Fruit fly (Drosophila melanogaster) whole organism, embryonic: Measurements from ENCODE around the gene Patj.

ENCODE experiments used
- Abd-B ChIP-seq: fragments of 200-800 bp; sonication (Bioruptor generic); optimal IDR thresholded peaks from 2 replicates; lab custom pipeline; 2018; ENCODE audit warnings: missing biosample characterization, mild to moderate bottlenecking, missing genetic modification characterization, moderate library complexity
- Aef1 ChIP-seq: fragments of 200-800 bp; sonication (Bioruptor generic); IDR thresholded peaks from 3 replicates; pipeline ENCODE4 v1.3.6; 2022; ENCODE audit warnings: missing biosample characterization, missing genetic modification characterization
- Asciz ChIP-seq: fragments of 200-800 bp; sonication (Bioruptor generic); optimal IDR thresholded peaks from 2 replicates; lab custom pipeline; 2017; ENCODE audit warnings: missing biosample characterization, mild to moderate bottlenecking, missing genetic modification characterization, missing genetic modification reagents
- CG10147 ChIP-seq: fragments of 200-800 bp; sonication (Bioruptor generic); optimal IDR thresholded peaks from 2 replicates; lab custom pipeline; 2019; ENCODE audit warnings: missing biosample characterization, mild to moderate bottlenecking, missing genetic modification characterization, moderate library complexity
- CG12659 ChIP-seq: fragments of 200-800 bp; sonication (Bioruptor generic); optimal IDR thresholded peaks from 3 replicates; lab custom pipeline; 2017; ENCODE audit warnings: mild to moderate bottlenecking, missing biosample characterization, missing genetic modification reagents, missing genetic modification characterization
- CG13624 ChIP-seq: fragments of 200-800 bp; sonication (Bioruptor generic); optimal IDR thresholded peaks from 2 replicates; lab custom pipeline; 2016; ENCODE audit warnings: missing biosample characterization, missing genetic modification characterization
- CG16815 ChIP-seq: fragments of 200-800 bp; sonication (Bioruptor generic); optimal IDR thresholded peaks from 3 replicates; lab custom pipeline; 2017; ENCODE audit warnings: missing biosample characterization, mild to moderate bottlenecking, missing genetic modification characterization
- CG18262 ChIP-seq: fragments of 200-800 bp; optimal IDR thresholded peaks from 3 replicates; lab custom pipeline; 2019; ENCODE audit warnings: missing biosample characterization, mild to moderate bottlenecking, missing genetic modification characterization, moderate library complexity
- CG3726 ChIP-seq: fragments of 200-800 bp; sonication (Bioruptor generic); IDR thresholded peaks from 3 replicates; pipeline ENCODE4, ENCODE4 v1.3.6; 2022; ENCODE audit warnings: missing biosample characterization, missing genetic modification characterization
- CG4730 ChIP-seq: fragments of 200-800 bp; sonication (Bioruptor generic); IDR thresholded peaks from 2 replicates; pipeline ENCODE4 v1.3.6; 2022; ENCODE audit warnings: missing biosample characterization, missing genetic modification characterization
- CG7556 ChIP-seq: fragments of 200-800 bp; sonication (Bioruptor generic); optimal IDR thresholded peaks from 2 replicates; lab custom pipeline; 2017; ENCODE audit warnings: missing biosample characterization, mild to moderate bottlenecking, missing genetic modification characterization
- CG7839 ChIP-seq: fragments of 200-800 bp; sonication (Bioruptor generic); optimal IDR thresholded peaks from 3 replicates; lab custom pipeline; 2018; ENCODE audit warnings: missing biosample characterization, mild to moderate bottlenecking, missing genetic modification characterization, moderate library complexity
- CG8924 ChIP-seq: fragments of 200-800 bp; optimal IDR thresholded peaks from 3 replicates; lab custom pipeline; 2019; ENCODE audit warnings: missing biosample characterization, mild to moderate bottlenecking, missing genetic modification characterization, moderate library complexity
- CHES-1-like ChIP-seq: fragments of 200-800 bp; sonication (Bioruptor generic); optimal IDR thresholded peaks from 2 replicates; lab custom pipeline; 2016; ENCODE audit warnings: missing biosample characterization, missing genetic modification characterization
- Camta ChIP-seq: fragments of 200-800 bp; sonication (Bioruptor generic); optimal IDR thresholded peaks from 2 replicates; lab custom pipeline; 2016; ENCODE audit warnings: missing biosample characterization, missing genetic modification characterization
- Chrac-16 ChIP-seq: fragments of 200-800 bp; sonication (Bioruptor generic); optimal IDR thresholded peaks from 3 replicates; lab custom pipeline; 2016; ENCODE audit warnings: missing biosample characterization, missing genetic modification characterization
- Elba2 ChIP-seq: fragments of 200-800 bp; sonication (Bioruptor generic); optimal IDR thresholded peaks from 3 replicates; lab custom pipeline; 2016; ENCODE audit warnings: missing biosample characterization, missing genetic modification characterization
- HLHmδ ChIP-seq: fragments of 200-800 bp; sonication (Bioruptor generic); optimal IDR thresholded peaks from 2 replicates; lab custom pipeline; 2018; ENCODE audit warnings: missing biosample characterization, mild to moderate bottlenecking, missing genetic modification characterization, moderate library complexity
- HmgD ChIP-seq: fragments of 200-800 bp; sonication (Bioruptor generic); optimal IDR thresholded peaks from 3 replicates; lab custom pipeline; 2016; ENCODE audit warnings: missing biosample characterization, missing genetic modification characterization
- Hr51 ChIP-seq, 2 experiments: fragments of 200-800 bp; sonication (Bioruptor generic); optimal IDR thresholded peaks; 2 replicates in 1 of 2; 3 replicates in 1 of 2; lab custom pipeline; 2016 to 2018; ENCODE audit warnings: missing biosample characterization in 2 of 2, missing genetic modification characterization in 2 of 2, mild to moderate bottlenecking in 1 of 2, moderate library complexity in 1 of 2
- Lpt ChIP-seq: fragments of >200 bp; optimal IDR thresholded peaks from 2 replicates; lab custom pipeline; 2018; ENCODE audit warnings: missing biosample characterization, missing genetic modification characterization
- MBD-R2 ChIP-seq: fragments of 200-800 bp; sonication (Bioruptor generic); IDR thresholded peaks from 2 replicates; pipeline ENCODE4 v1.3.6; 2022; ENCODE audit warnings: missing biosample characterization, missing genetic modification characterization
- Max ChIP-seq: fragments of 200-800 bp; sonication (Bioruptor generic); optimal IDR thresholded peaks from 2 replicates; lab custom pipeline; 2016; ENCODE audit warnings: missing biosample characterization, mild to moderate bottlenecking, missing genetic modification characterization
- Med ChIP-seq: fragments of 200-800 bp; sonication (Bioruptor generic); peaks from one replicate; lab custom pipeline; 2016; ENCODE audit warnings: missing biosample characterization, missing genetic modification characterization, mild to moderate bottlenecking, inconsistent platforms, moderate library complexity
- Mrtf ChIP-seq: fragments of 200-800 bp; sonication (Bioruptor generic); IDR thresholded peaks from 3 replicates; pipeline ENCODE4 v1.3.6; 2022; ENCODE audit warnings: missing biosample characterization, missing genetic modification characterization
- NfI ChIP-seq: fragments of 200-800 bp; sonication (Bioruptor generic); optimal IDR thresholded peaks from 3 replicates; lab custom pipeline; 2018; ENCODE audit warnings: missing biosample characterization, mild to moderate bottlenecking, missing genetic modification characterization, moderate library complexity
- Side ChIP-seq: fragments of 200-800 bp; sonication (Bioruptor generic); optimal IDR thresholded peaks from 2 replicates; lab custom pipeline; 2016; ENCODE audit warnings: missing biosample characterization, missing genetic modification characterization
- Sry-β ChIP-seq: fragments of 200-800 bp; sonication (Bioruptor generic); optimal IDR thresholded peaks from 2 replicates; lab custom pipeline; 2018; ENCODE audit warnings: missing biosample characterization, mild to moderate bottlenecking, missing genetic modification characterization, moderate library complexity
- Xrp1 ChIP-seq: fragments of 200-800 bp; sonication (Bioruptor generic); IDR thresholded peaks from 2 replicates; pipeline ENCODE4 v1.3.6; 2022; ENCODE audit warnings: missing biosample characterization, missing genetic modification characterization
- ara ChIP-seq: fragments of 200-800 bp; sonication (Bioruptor generic); IDR thresholded peaks from 2 replicates; pipeline ENCODE4 v1.3.6; 2022; ENCODE audit warnings: missing biosample characterization, missing genetic modification characterization
- bsh ChIP-seq, 2 experiments: fragments of 200-800 bp; sonication (Bioruptor generic); optimal IDR thresholded peaks; 2 replicates each; lab custom pipeline; 2017 to 2018; ENCODE audit warnings: mild to moderate bottlenecking in 2 of 2, missing biosample characterization in 2 of 2, missing genetic modification characterization in 2 of 2, moderate library complexity in 1 of 2
- crp ChIP-seq, 2 experiments: fragments of 200-800 bp; sonication (Bioruptor generic); optimal IDR thresholded peaks; 2 replicates in 1 of 2; 3 replicates in 1 of 2; lab custom pipeline; 2017; ENCODE audit warnings: missing biosample characterization in 2 of 2, missing genetic modification characterization in 2 of 2, mild to moderate bottlenecking in 1 of 2, moderate library complexity in 1 of 2
- dan ChIP-seq: fragments of 200-800 bp; sonication (Bioruptor generic); IDR thresholded peaks from 2 replicates; pipeline ENCODE4 v1.3.6; 2022; ENCODE audit warnings: missing biosample characterization, missing genetic modification characterization
- en ChIP-seq: fragments of 200-800 bp; sonication (Bioruptor generic); optimal IDR thresholded peaks from 2 replicates; lab custom pipeline; 2016; ENCODE audit warnings: missing biosample characterization, missing genetic modification characterization
- fd64A ChIP-seq: fragments of 200-800 bp; sonication (Bioruptor generic); optimal IDR thresholded peaks from 3 replicates; lab custom pipeline; 2018; ENCODE audit warnings: missing biosample characterization, mild to moderate bottlenecking, missing genetic modification characterization
- fd96Cb ChIP-seq: fragments of 200-800 bp; sonication (Bioruptor generic); optimal IDR thresholded peaks from 2 replicates; lab custom pipeline; 2018; ENCODE audit warnings: missing biosample characterization, mild to moderate bottlenecking, missing genetic modification characterization, moderate library complexity
- ftz-f1 ChIP-seq: fragments of 200-800 bp; sonication (Bioruptor generic); optimal IDR thresholded peaks from 2 replicates; lab custom pipeline; 2016; ENCODE audit warnings: missing biosample characterization, missing genetic modification characterization
- gcm ChIP-seq: fragments of 200-800 bp; sonication (Bioruptor generic); optimal IDR thresholded peaks from 2 replicates; lab custom pipeline; 2019; ENCODE audit warnings: missing biosample characterization, mild to moderate bottlenecking, missing genetic modification characterization, moderate library complexity
- gem ChIP-seq: fragments of 200-800 bp; sonication (Bioruptor generic); optimal IDR thresholded peaks from 2 replicates; lab custom pipeline; 2019; ENCODE audit warnings: missing biosample characterization, mild to moderate bottlenecking, missing genetic modification characterization, moderate library complexity
- gsb-n ChIP-seq: fragments of 200-800 bp; sonication (Bioruptor generic); optimal IDR thresholded peaks from 3 replicates; lab custom pipeline; 2018; ENCODE audit warnings: missing biosample characterization, mild to moderate bottlenecking, missing genetic modification characterization
- hb ChIP-seq: fragments of 200-800 bp; sonication (Bioruptor generic); IDR thresholded peaks from 3 replicates; pipeline ENCODE4 v1.3.6; 2022; ENCODE audit warnings: missing biosample characterization, missing genetic modification characterization; ENCODE audit not compliant: partially characterized antibody
- jing ChIP-seq: fragments of 200-800 bp; sonication (Bioruptor generic); optimal IDR thresholded peaks from 2 replicates; lab custom pipeline; 2018; ENCODE audit warnings: missing biosample characterization, mild to moderate bottlenecking, missing genetic modification characterization
- lilli ChIP-seq: fragments of 200-800 bp; sonication (Bioruptor generic); optimal IDR thresholded peaks from 3 replicates; lab custom pipeline; 2016; ENCODE audit warnings: missing biosample characterization, missing genetic modification characterization
- pho ChIP-seq: fragments of 200-800 bp; sonication (Bioruptor generic); optimal IDR thresholded peaks from 2 replicates; lab custom pipeline; 2016; ENCODE audit warnings: missing biosample characterization, missing genetic modification characterization
- prd ChIP-seq, 3 experiments: fragments of >200 bp in 2 of 3; fragments of 200-800 bp in 1 of 3; sonication (Bioruptor generic) in 1 of 3; optimal IDR thresholded peaks in 2 of 3; IDR thresholded peaks in 1 of 3; 2 replicates in 2 of 3; 3 replicates in 1 of 3; pipeline versions ENCODE4 v1.3.6 to Lab custom; 2017 to 2022; ENCODE audit warnings: missing biosample characterization in 1 of 3, missing genetic modification characterization in 1 of 3
- seq ChIP-seq: fragments of 200-800 bp; sonication (Bioruptor generic); IDR thresholded peaks from 2 replicates; pipeline ENCODE4 v1.3.6; 2022; ENCODE audit warnings: missing biosample characterization, missing genetic modification characterization
- sug ChIP-seq: fragments of 200-800 bp; optimal IDR thresholded peaks from 2 replicates; lab custom pipeline; 2019; ENCODE audit warnings: missing biosample characterization, mild to moderate bottlenecking, missing genetic modification characterization, moderate library complexity
- tll ChIP-seq, 2 experiments: fragments of 200-800 bp in 1 of 2; fragments of >200 bp in 1 of 2; sonication (Bioruptor generic) in 1 of 2; optimal IDR thresholded peaks; 2 replicates each; lab custom pipeline; 2017 to 2019; ENCODE audit warnings: missing biosample characterization in 2 of 2, missing genetic modification characterization in 2 of 2, mild to moderate bottlenecking in 1 of 2, moderate library complexity in 1 of 2
- wdn ChIP-seq: fragments of 200-800 bp; sonication (Bioruptor generic); IDR thresholded peaks from 2 replicates; pipeline ENCODE4 v1.3.6; 2022; ENCODE audit warnings: missing biosample characterization, missing genetic modification characterization

Gene Patj

DNA sequence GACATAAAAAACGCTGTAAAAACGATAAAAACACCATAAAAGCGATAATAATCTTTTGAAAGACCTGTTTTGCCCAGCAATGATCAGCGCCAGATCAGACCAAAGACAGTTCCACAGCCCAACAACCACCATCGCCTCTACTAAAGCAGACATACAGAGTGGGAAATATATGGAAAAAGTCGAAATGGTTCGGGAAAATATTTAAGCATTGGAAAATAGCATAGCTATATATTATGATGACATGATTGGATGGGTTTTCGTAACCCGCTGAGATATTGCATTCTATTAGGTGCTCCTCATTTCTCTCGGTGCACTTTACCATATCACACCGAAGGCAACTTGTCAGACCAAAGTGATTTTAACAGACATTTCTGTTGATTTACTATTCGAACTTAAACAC is 10.0 kb downstream of the Patj start (continued):
- TF ChIP-seq CG7839 (tag; lab: Kevin White, UChicago) (peak; percentile 93), Lpt (no peak), Camta (GFP tag; lab: Kevin White, UChicago) (peak; percentile 86), NfI (GFP tag; lab: Kevin White, UChicago) (peak; percentile 84), ftz-f1 (GFP tag; lab: Kevin White, UChicago) (no peak), fd64A (peak; percentile 49), CG18262 (peak; percentile 80), Abd-B (GFP tag; lab: Kevin White, UChicago) (peak; percentile 90), gcm (GFP tag; lab: Kevin White, UChicago) (peak; percentile 78), lilli (peak; percentile 92), Hr51 (GFP tag; optimal IDR thresholded peaks at IDR 0.05; lab: Kevin White, UChicago) (peak; percentile 78 to 91), en (GFP tag; lab: Kevin White, UChicago) (peak; percentile 89), CG3726 (GFP tag; lab: Robert Waterston, UW) (peak; percentile 80), CG16815 (GFP tag; lab: Kevin White, UChicago) (peak; percentile 70), Max (GFP tag; lab: Kevin White, UChicago) (peak; percentile 75), CG4730 (GFP tag; lab: Robert Waterston, UW) (peak; percentile 92), tll (GFP tag; optimal IDR thresholded peaks at IDR 0.05; lab: Kevin White, UChicago) (no peak), jing (GFP tag; lab: Kevin White, UChicago) (peak; percentile 73), fd96Cb (tag; lab: Kevin White, UChicago) (peak; percentile 84), crp (GFP tag; optimal IDR thresholded peaks at IDR 0.05; lab: Kevin White, UChicago) (peak in 1 of 2 experiments; percentile 37), seq (GFP tag; lab: Robert Waterston, UW) (peak; percentile 91), CG8924 (tag; lab: Kevin White, UChicago) (peak; percentile 90), Elba2 (GFP tag; lab: Kevin White, UChicago) (no peak), Asciz (peak; percentile 84), HLHmδ (no peak), HmgD (peak; percentile 71), CG12659 (GFP tag; lab: Kevin White, UChicago) (peak; percentile 91), pho (GFP tag; lab: Kevin White, UChicago) (peak; percentile 85), wdn (GFP tag; lab: Robert Waterston, UW) (peak; percentile 86), Sry-β (GFP tag; lab: Kevin White, UChicago) (no peak), dan (no peak), CG13624 (GFP tag; lab: Kevin White, UChicago) (peak; percentile 92), prd (optimal IDR thresholded peaks at IDR 0.05; lab: Kevin White, UChicago) (no peak), prd (GFP tag; IDR thresholded peaks at IDR 0.05; lab: Robert Waterston, UW) (peak; percentile 93), Chrac-16 (GFP tag; lab: Kevin White, UChicago) (peak; percentile 87), Mrtf (GFP tag; lab: Robert Waterston, UW) (peak; percentile 90), CHES-1-like (peak; percentile 80), gsb-n (tag; lab: Kevin White, UChicago) (no peak), sug (peak; percentile 70), Side (GFP tag; lab: Kevin White, UChicago) (peak; percentile 88), Xrp1 (GFP tag; lab: Robert Waterston, UW) (peak; percentile 94), bsh (GFP tag; optimal IDR thresholded peaks at IDR 0.05; lab: Kevin White, UChicago) (peak; percentile 59 to 86), ara (peak; percentile 88), hb (GFP tag; lab: Robert Waterston, UW) (no peak), gem (peak; percentile 93), CG10147 (peak; percentile 71), Aef1 (peak; percentile 92), Med (GFP tag; lab: Kevin White, UChicago) (peak; percentile 99), MBD-R2 (GFP tag; lab: Robert Waterston, UW) (peak; percentile 78; the same call in 1 of the 2 replicates), CG7556 (peak; percentile 85)
